Worm (Caenorhabditis elegans): ENCODE data around the gene F46B6.13.

The F46B6.13 gene

DNA sequence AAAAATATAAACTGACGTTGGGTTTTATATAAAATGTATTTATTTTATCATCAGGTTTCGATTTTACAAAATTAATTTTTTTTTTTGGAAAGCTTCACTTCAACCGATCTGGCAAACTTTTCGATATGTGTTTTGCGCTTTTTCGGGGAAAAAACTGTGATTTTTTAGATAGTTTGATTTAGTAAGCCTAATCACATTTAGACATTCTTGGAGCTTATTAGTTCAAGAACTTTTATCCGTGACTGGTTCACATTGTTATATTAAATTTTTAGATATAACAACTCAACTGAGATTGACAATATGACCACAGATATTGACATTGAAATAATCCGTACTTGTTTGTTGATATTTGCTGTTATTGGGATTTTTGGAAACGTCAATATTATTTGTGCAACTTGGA is 38.7 kb upstream of the F46B6.13 start, which contains the start of gene srsx-21:
srsx-21 (plus strand) TSS at position 301 of the 400 bp plus-strand sequence.
- no peak for TF ChIP-seq K02D7.2 (tag; optimal IDR thresholded peaks at IDR 0.05)
- no peak for TF ChIP-seq ztf-16 (tag; optimal IDR thresholded peaks at IDR 0.05)
- TF ChIP-seq ttx-3 (tag; optimal IDR thresholded peaks at IDR 0.05) = no peak
- TF ChIP-seq nhr-232 (tag; optimal IDR thresholded peaks at IDR 0.05) = no peak
- TF ChIP-seq sox-4 (tag; optimal IDR thresholded peaks at IDR 0.05) = no peak
- no peak for TF ChIP-seq rnt-1 (tag; optimal IDR thresholded peaks at IDR 0.05)
- TF ChIP-seq tbx-7 (tag; optimal IDR thresholded peaks at IDR 0.05) = no peak
- TF ChIP-seq fkh-6 (tag; optimal IDR thresholded peaks at IDR 0.05) = no peak
- TF ChIP-seq K09A11.1 (tag; optimal IDR thresholded peaks at IDR 0.05; ENCODE audit: insufficient read depth) = no peak

DNA sequence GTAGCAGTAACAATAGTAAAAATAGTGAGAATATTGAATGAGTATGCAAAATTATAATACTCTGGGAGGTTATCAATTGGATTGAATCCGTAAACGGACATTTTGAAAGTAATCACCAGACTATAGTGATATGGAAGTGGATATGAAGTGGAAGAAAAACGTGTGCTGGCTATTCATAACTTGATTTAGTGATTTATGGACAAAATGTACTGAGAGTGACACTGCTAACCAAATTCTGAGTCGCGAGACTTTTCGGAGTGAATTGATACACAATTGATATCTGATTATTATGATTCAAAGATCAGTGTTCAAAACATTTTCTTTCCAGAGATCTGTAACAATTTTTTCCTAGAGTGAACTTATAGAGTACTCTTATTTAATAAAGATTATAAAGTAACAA is 37.0 kb upstream of the F46B6.13 start, which contains the start of gene sru-38:
sru-38 (minus strand) TSS at position 101 of the 400 bp plus-strand sequence.
- TF ChIP-seq elt-2 (tag; optimal IDR thresholded peaks at IDR 0.05) = no peak
- TF ChIP-seq pros-1 (tag; optimal IDR thresholded peaks at IDR 0.05) = no peak

DNA sequence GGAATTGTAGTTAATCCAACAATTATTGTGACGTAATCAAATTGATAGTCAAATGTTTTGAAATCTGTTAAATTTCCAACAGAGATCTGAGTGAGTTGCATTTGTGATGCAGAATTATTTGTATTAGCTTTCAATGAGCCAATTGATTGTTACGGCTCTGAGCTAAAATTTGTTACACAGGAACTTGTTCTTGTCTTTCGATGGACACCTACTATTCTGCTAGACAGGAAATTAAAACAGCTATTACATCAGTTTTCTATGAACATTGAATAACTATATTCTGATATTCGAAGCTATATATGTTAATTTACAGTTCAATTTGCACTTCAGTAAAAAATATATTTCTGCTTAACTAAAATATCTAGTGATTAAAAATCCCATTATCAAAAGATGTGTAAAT is 34.9 kb upstream of the F46B6.13 start, which contains the start of gene sru-40:
sru-40 (minus strand) TSS at position 101 of the 400 bp plus-strand sequence.
- TF ChIP-seq unc-3 (GFP tag; conservative IDR thresholded peaks at IDR 0.05) (no peak), unc-3 (tag; optimal IDR thresholded peaks at IDR 0.05) (no peak), tbx-2 (tag; optimal IDR thresholded peaks at IDR 0.05) (no peak), K09A11.1 (tag; optimal IDR thresholded peaks at IDR 0.05; ENCODE audit: insufficient read depth) (no peak), lim-6 (tag; optimal IDR thresholded peaks at IDR 0.05) (no peak), ztf-16 (tag; optimal IDR thresholded peaks at IDR 0.05) (no peak), hlh-6 (tag; optimal IDR thresholded peaks at IDR 0.05) (no peak), hlh-30 (tag; optimal IDR thresholded peaks at IDR 0.05; ENCODE audit: insufficient read depth) (no peak), npax-4 (tag; optimal IDR thresholded peaks at IDR 0.05) (no peak), ref-2 (tag; optimal IDR thresholded peaks at IDR 0.05) (no peak), ceh-24 (tag; optimal IDR thresholded peaks at IDR 0.05) (no peak), dve-1 (tag; optimal IDR thresholded peaks at IDR 0.05) (no peak), C08G9.2 (tag; optimal IDR thresholded peaks at IDR 0.05) (no peak), ceh-34 (tag; optimal IDR thresholded peaks at IDR 0.05) (no peak)

DNA sequence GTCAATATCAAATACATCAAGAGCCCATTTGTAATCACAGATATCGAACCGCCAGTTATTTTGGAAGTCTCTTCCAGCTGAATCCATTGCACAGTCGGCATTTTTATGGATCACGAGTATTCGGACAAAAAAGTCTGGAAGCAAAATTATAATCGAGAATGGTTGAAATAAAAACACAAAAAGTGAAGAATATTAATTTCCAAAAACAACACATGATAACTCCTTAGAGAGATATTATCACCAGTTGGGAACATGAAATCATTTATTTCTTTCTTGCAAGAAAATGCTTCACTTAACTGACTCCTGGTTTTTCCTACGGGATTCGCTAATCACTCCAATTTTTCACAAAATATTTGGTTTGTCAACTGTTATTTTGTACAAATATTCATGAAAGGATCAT is 25.2 kb upstream of the F46B6.13 start, which contains the start of gene str-2:
str-2 (minus strand) TSS at position 101 of the 400 bp plus-strand sequence.
- TF ChIP-seq nfya-1 (tag; optimal IDR thresholded peaks at IDR 0.05) (no peak), pqm-1 (tag; optimal IDR thresholded peaks at IDR 0.05) (no peak), pax-1 (tag; optimal IDR thresholded peaks at IDR 0.05) (no peak), sox-4 (tag; optimal IDR thresholded peaks at IDR 0.05) (no peak), ref-2 (tag; optimal IDR thresholded peaks at IDR 0.05) (no peak), ceh-19 (GFP tag; optimal IDR thresholded peaks at IDR 0.05) (no peak), ceh-45 (GFP tag; IDR thresholded peaks at IDR 0.05) (no peak), zip-5 (tag; optimal IDR thresholded peaks at IDR 0.05) (no peak)

DNA sequence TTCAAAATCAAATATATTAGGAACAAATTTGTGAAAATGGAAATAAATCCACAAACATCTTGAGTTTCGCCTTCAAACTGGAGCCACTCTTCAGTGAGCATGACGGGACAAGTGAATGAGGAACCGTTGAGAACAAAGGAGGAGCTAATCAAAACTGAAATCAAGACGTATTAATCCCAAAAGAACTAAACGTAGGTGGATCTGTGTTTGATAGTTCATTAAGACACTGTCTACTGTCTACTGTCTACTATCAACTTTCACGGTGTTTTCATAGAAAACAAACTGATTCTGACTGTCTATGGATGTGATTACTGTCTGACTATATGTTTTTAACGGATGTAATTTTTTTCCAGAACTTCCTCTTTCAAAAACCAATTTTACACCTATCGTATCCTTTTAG is 22.7 kb upstream of the F46B6.13 start, which contains the start of gene str-193:
str-193 (minus strand) TSS at position 101 of the 400 bp plus-strand sequence.
- TF ChIP-seq unc-86 (tag; optimal IDR thresholded peaks at IDR 0.05) (no peak), ceh-19 (GFP tag; optimal IDR thresholded peaks at IDR 0.05) (no peak)

DNA sequence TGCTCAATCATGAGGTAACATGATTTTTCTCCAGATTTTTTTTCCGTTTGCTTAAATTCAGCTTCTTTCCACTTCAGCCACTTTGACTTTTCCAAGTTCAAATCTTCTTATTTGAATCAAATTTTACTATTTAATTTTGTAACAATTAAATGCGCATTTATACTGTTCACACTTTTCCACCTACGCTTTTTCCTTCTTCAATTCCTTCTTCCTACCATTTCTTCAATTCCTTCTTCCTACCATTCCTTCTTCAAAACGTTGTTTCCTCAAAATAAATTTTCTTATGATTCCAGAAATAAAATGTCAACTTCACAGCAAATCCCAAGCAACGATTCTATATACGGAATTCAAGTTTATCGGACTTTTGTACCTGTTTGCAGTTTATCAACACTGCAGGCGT is 17.4 kb upstream of the F46B6.13 start, which contains the start of gene sru-31:
sru-31 (plus strand) TSS at position 301 of the 400 bp plus-strand sequence.
- TF ChIP-seq ets-4 (tag; optimal IDR thresholded peaks at IDR 0.05) (no peak), madf-2 (tag; optimal IDR thresholded peaks at IDR 0.05) (no peak), C38D4.7 (GFP tag; optimal IDR thresholded peaks at IDR 0.05) (no peak), unc-3 (GFP tag; conservative IDR thresholded peaks at IDR 0.05) (no peak), unc-3 (tag; optimal IDR thresholded peaks at IDR 0.05) (no peak), hlh-8 (tag; optimal IDR thresholded peaks at IDR 0.05) (no peak), ceh-18 (tag; optimal IDR thresholded peaks at IDR 0.05) (no peak), rnt-1 (tag; optimal IDR thresholded peaks at IDR 0.05) (no peak), zip-5 (tag; optimal IDR thresholded peaks at IDR 0.05) (no peak), Y22D7AL.16 (tag; optimal IDR thresholded peaks at IDR 0.05) (no peak), ceh-30 (tag; optimal IDR thresholded peaks at IDR 0.05) (no peak), unc-42 (tag; optimal IDR thresholded peaks at IDR 0.05) (no peak), ceh-6 (GFP tag; optimal IDR thresholded peaks at IDR 0.05) (no peak)

Measured in whole organism, late embryonic.